Worm (Caenorhabditis elegans): ENCODE results near the gene cest-7.

Gene cest-7

DNA sequence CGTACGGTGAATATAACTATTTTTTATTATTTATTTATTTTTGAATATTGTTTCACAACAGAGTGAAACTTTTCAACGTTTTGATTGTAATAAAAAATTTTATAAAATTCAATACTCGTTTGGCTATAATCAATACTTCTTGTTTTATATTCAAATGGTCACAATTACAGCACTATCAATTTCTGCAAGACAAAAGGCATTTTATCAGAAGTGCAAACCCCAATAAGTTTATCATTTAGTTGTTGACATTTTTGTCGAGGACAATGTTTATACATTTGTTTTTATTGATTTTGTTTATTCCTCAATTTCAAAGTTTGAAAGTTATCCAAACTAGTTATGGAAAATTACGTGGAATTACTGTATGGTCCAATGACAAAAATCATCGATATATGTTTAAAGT lies 3.8 kb upstream of the cest-7 start, which contains the start of gene cest-9.1:
Gene cest-9.1 (plus strand): TSS at position 213 of the 400 bp plus-strand sequence.
- TF ChIP-seq nhr-80 (tag; optimal IDR thresholded peaks at IDR 0.05) (peak; percentile 10), lin-40 (tag; optimal IDR thresholded peaks at IDR 0.05) (no peak)

DNA sequence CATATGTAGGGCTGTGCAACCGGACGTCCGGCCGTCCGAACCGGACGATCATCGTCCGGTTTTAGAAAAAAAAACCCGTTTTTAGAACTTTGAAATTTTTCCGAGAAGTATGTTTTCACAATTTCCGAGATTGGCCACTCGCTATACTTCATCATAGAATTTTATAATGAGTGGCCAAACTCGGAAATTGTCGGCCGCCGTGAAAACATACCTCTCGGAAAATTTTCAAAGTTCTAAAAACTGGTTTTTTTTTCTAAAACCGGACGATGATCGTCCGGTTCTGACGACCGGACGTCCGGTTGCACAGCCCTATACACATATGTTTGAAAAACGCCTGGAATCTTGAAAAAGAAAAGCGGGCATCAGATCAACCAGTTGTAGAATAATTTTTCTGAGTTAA lies 2.6 kb upstream of the cest-7 start:
- TF ChIP-seq snpc-4 (GFP tag; optimal IDR thresholded peaks at IDR 0.05) (no peak), snpc-4 (tag; optimal IDR thresholded peaks at IDR 0.05) (peak in 2 of 4 experiments; percentile 79 to 83), aptf-2 (GFP tag; conservative IDR thresholded peaks at IDR 0.05) (no peak)

- TF ChIP-seq F57A8.1 (GFP tag; optimal IDR thresholded peaks at IDR 0.05) (no peak), nfyb-1 (GFP tag; IDR thresholded peaks at IDR 0.05) (0 out of 2 replicates have a peak, but pooled peaks have one; percentile 34), nhr-80 (tag; optimal IDR thresholded peaks at IDR 0.05) (peak; percentile 83), let-607 (tag; optimal IDR thresholded peaks at IDR 0.05) (peak in 1 of 2 experiments; percentile 10), attf-3 (GFP tag; conservative IDR thresholded peaks at IDR 0.05) (no peak)
Observed at ce11 chrX:12230357-12230756, 606 bp downstream of the cest-7 start.

ce11 chrX:12234424-12234823 lies 4.7 kb downstream of the cest-7 start:
- no peak for TF ChIP-seq snpc-1.3 (tag; optimal IDR thresholded peaks at IDR 0.05; ENCODE audit: insufficient read depth)
- no peak for TF ChIP-seq dpff-1 (tag; optimal IDR thresholded peaks at IDR 0.05)
- no peak for TF ChIP-seq Y95B8A.8 (GFP tag; IDR thresholded peaks at IDR 0.05)
- TF ChIP-seq Y53F4B.3 (GFP tag; IDR thresholded peaks at IDR 0.05): no peak
- no peak for TF ChIP-seq rpc-1 (optimal IDR thresholded peaks at IDR 0.05)
- no peak for TF ChIP-seq rpc-1 (tag; optimal IDR thresholded peaks at IDR 0.05)
- no peak for TF ChIP-seq T26A5.8 (tag; optimal IDR thresholded peaks at IDR 0.05)
- TF ChIP-seq ets-4 (GFP tag; optimal IDR thresholded peaks at IDR 0.05): no peak
- no peak for TF ChIP-seq akir-1 (GFP tag; optimal IDR thresholded peaks at IDR 0.05)
- no peak for TF ChIP-seq bed-2 (GFP tag; IDR thresholded peaks at IDR 0.05)
- TF ChIP-seq egl-44 (GFP tag; IDR thresholded peaks at IDR 0.05): no peak
- TF ChIP-seq unc-62 (GFP tag; optimal IDR thresholded peaks at IDR 0.05): peak; percentile 30
- TF ChIP-seq ceh-91 (GFP tag; IDR thresholded peaks at IDR 0.05): no peak
- peak; percentile 68 for TF ChIP-seq nhr-80 (tag; optimal IDR thresholded peaks at IDR 0.05)
- no peak for TF ChIP-seq ztf-6 (GFP tag; IDR thresholded peaks at IDR 0.05)
- no peak for TF ChIP-seq Y53G8AR.9 (GFP tag; conservative IDR thresholded peaks at IDR 0.05)
- no peak for TF ChIP-seq mcd-1 (GFP tag; IDR thresholded peaks at IDR 0.05)
- TF ChIP-seq cebp-1 (GFP tag; IDR thresholded peaks at IDR 0.05): peak; percentile 89
- TF ChIP-seq cebp-1 (tag; optimal IDR thresholded peaks at IDR 0.05): peak; percentile 93
- no peak for TF ChIP-seq Y79H2A.3 (GFP tag; conservative IDR thresholded peaks at IDR 0.05)
- no peak for TF ChIP-seq tlf-1 (GFP tag; optimal IDR thresholded peaks at IDR 0.05)
- TF ChIP-seq F55B11.4 (tag; optimal IDR thresholded peaks at IDR 0.05; ENCODE audit: borderline replicate concordance, insufficient read depth): no peak
- no peak for TF ChIP-seq pha-4 (tag; optimal IDR thresholded peaks at IDR 0.05)
- TF ChIP-seq nfya-1 (tag; optimal IDR thresholded peaks at IDR 0.05; ENCODE audit: borderline replicate concordance, insufficient read depth): no peak
- TF ChIP-seq F22D6.2 (tag; optimal IDR thresholded peaks at IDR 0.05): no peak
- TF ChIP-seq lin-54 (GFP tag; optimal IDR thresholded peaks at IDR 0.05): no peak
- TF ChIP-seq die-1 (tag; optimal IDR thresholded peaks at IDR 0.05): no peak
- no peak for TF ChIP-seq madf-8 (GFP tag; conservative IDR thresholded peaks at IDR 0.05)

Measured in whole organism, young adult.